Fruit fly (Drosophila melanogaster): ENCODE results near the gene csw.
A peak's percentile ranks its signal among the peaks of the same experiment; 100 is the strongest.

csw gene

DNA sequence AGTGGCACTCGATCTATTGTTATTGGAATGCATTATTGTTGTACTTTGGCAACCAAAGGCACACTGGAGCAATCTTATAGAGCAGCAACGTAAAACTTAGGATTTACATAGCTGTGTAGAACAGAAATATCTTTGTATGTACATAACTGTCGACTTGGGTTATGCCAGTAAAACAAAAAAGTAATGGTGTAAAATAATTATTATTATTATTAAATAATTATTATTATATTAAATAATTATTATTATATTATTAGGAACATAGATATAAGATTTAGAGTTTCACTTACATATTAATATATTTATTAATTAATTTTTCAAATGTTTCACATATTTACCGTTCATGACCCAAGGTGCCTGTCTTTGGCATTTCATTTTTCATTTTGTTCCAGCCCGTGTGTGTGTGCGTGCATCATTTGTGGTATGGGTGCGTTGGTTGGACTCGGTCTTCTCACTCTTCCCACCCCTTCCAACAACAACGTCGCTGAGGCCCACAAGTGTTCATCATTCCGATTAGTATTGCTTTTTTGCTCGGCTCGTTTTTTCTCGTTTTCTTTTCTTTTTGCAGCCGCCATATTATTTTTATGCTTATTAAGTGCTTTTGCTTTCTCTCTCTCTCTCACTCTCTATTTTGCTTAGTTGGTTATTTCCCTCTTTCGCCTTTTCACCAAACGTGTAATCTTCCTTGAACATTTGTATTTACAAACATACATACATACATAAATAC is 30.1 kb downstream of the csw start (continued):
- TF ChIP-seq Pdp1 (GFP tag; optimal IDR thresholded peaks at IDR 0.05) (peak; percentile 67 to 88), tup (GFP tag; optimal IDR thresholded peaks at IDR 0.05) (peak; percentile 91), ewg (GFP tag; optimal IDR thresholded peaks at IDR 0.05) (peak; percentile 94), TFAM (GFP tag; optimal IDR thresholded peaks at IDR 0.05) (no peak), Deaf1 (tag; optimal IDR thresholded peaks at IDR 0.05) (peak; percentile 81), aop (GFP tag; IDR thresholded peaks at IDR 0.05) (no peak; the same call in none of the 2 replicates), cwo (GFP tag; optimal IDR thresholded peaks at IDR 0.05) (peak; percentile 96), Sox102F (GFP tag; optimal IDR thresholded peaks at IDR 0.05) (peak; percentile 97), sna (GFP tag; IDR thresholded peaks at IDR 0.05; ENCODE audit: partially characterized antibody) (no peak), CG10321 (GFP tag; IDR thresholded peaks at IDR 0.05) (peak; percentile 59; the same call in 1 of the 2 replicates), ERR (GFP tag; optimal IDR thresholded peaks at IDR 0.05) (no peak), bowl (GFP tag; IDR thresholded peaks at IDR 0.05) (peak; percentile 67; the same call in 1 of the 2 replicates), BtbVII (GFP tag; optimal IDR thresholded peaks at IDR 0.05) (peak; percentile 98), rib (GFP tag; IDR thresholded peaks at IDR 0.05) (no peak), maf-S (GFP tag; optimal IDR thresholded peaks at IDR 0.05) (peak; percentile 59), CG7786 (GFP tag; optimal IDR thresholded peaks at IDR 0.05) (peak; percentile 87), ro (GFP tag; IDR thresholded peaks at IDR 0.05) (peak; percentile 90), dpn (GFP tag; optimal IDR thresholded peaks at IDR 0.05) (peak; percentile 79 to 95), Asciz (GFP tag; optimal IDR thresholded peaks at IDR 0.05) (peak; percentile 98), CG6689 (GFP tag; IDR thresholded peaks at IDR 0.05) (peak; percentile 96), wek (GFP tag; optimal IDR thresholded peaks at IDR 0.05) (peak; percentile 74), h (optimal IDR thresholded peaks at IDR 0.05) (no peak), nerfin-1 (tag; optimal IDR thresholded peaks at IDR 0.05) (peak; percentile 96), CG16863 (GFP tag; optimal IDR thresholded peaks at IDR 0.05) (peak; percentile 84), CG14710 (tag; optimal IDR thresholded peaks at IDR 0.05) (peak; percentile 98), onecut (GFP tag; IDR thresholded peaks at IDR 0.05) (peak; percentile 75), Ets97D (GFP tag; optimal IDR thresholded peaks at IDR 0.05) (peak; percentile 27), MBD-R2 (GFP tag; IDR thresholded peaks at IDR 0.05) (peak; percentile 68), jing (GFP tag; optimal IDR thresholded peaks at IDR 0.05) (peak; percentile 87), pho (GFP tag; optimal IDR thresholded peaks at IDR 0.05) (peak; percentile 72), CG9797 (GFP tag; optimal IDR thresholded peaks at IDR 0.05) (no peak), Nf-YA (GFP tag; IDR thresholded peaks at IDR 0.05) (peak; percentile 66; the same call in 1 of the 2 replicates), CG11696 (GFP tag; IDR thresholded peaks at IDR 0.05) (peak; percentile 74; the same call in 1 of the 2 replicates), usp (GFP tag; optimal IDR thresholded peaks at IDR 0.05) (no peak), Trl (optimal IDR thresholded peaks at IDR 0.05) (peak in 1 of 2 experiments; percentile 45), Trl (GFP tag; optimal IDR thresholded peaks at IDR 0.05) (peak; percentile 82), trh (GFP tag; optimal IDR thresholded peaks at IDR 0.05) (peak; percentile 86), CG5180 (GFP tag; optimal IDR thresholded peaks at IDR 0.05) (peak; percentile 88), dmrt11E (tag; optimal IDR thresholded peaks at IDR 0.05) (peak; percentile 99), CG10431 (GFP tag; optimal IDR thresholded peaks at IDR 0.05) (peak; percentile 94), CG1832 (GFP tag; optimal IDR thresholded peaks at IDR 0.05) (peak; percentile 21), CG17568 (GFP tag; optimal IDR thresholded peaks at IDR 0.05) (peak; percentile 82), Dbx (GFP tag; IDR thresholded peaks at IDR 0.05) (peak; percentile 86), croc (GFP tag; conservative IDR thresholded peaks at IDR 0.05) (peak; percentile 94), CG7839 (tag; optimal IDR thresholded peaks at IDR 0.05) (peak; percentile 99), hkb (optimal IDR thresholded peaks at IDR 0.05) (no peak), hkb (GFP tag; IDR thresholded peaks at IDR 0.05) (peak; percentile 93), PHDP (tag; optimal IDR thresholded peaks at IDR 0.05) (peak; percentile 96), CG33557 (GFP tag; optimal IDR thresholded peaks at IDR 0.05) (peak; percentile 99), exex (tag; optimal IDR thresholded peaks at IDR 0.05) (peak; percentile 87)

Measured in whole organism, embryonic.